Worm (Caenorhabditis elegans) whole organism, L1 larva: ENCODE data around the gene mrpl-35.
A peak's percentile ranks its signal among the peaks of the same experiment; 100 is the strongest.

Source experiments
- efl-1 ChIP-seq, 4 experiments: fragments of 150-350 bp; optimal IDR thresholded peaks in 3 of 4; peaks in 1 of 4; 1 replicate in 1 of 4; 2 replicates in 3 of 4; lab custom pipeline; 2014; ENCODE audit warnings: missing biosample characterization in 2 of 4, missing genetic modification characterization in 2 of 4, missing genetic modification reagents in 2 of 4
- fkh-8 ChIP-seq: sonication (generic microtip); optimal IDR thresholded peaks from 2 replicates; lab custom pipeline; 2016; ENCODE audit warnings: mild to moderate bottlenecking, missing genetic modification characterization, missing compliant biosample characterization
- hpl-2 ChIP-seq: fragments of 150-350 bp; optimal IDR thresholded peaks from 2 replicates; lab custom pipeline; 2014; ENCODE audit warnings: missing biosample characterization, missing genetic modification reagents, missing genetic modification characterization
- nhr-20 ChIP-seq: sonication (generic microtip); optimal IDR thresholded peaks from 2 replicates; lab custom pipeline; 2016; ENCODE audit warnings: mild to moderate bottlenecking, missing genetic modification characterization, missing compliant biosample characterization
- pax-3 ChIP-seq: fragments of 200-800 bp; sonication (Bioruptor generic); optimal IDR thresholded peaks from 2 replicates; lab custom pipeline; 2018; ENCODE audit warnings: mild to moderate bottlenecking, missing genetic modification characterization, moderate library complexity, missing compliant biosample characterization
- tbx-2 ChIP-seq: sonication (generic microtip); optimal IDR thresholded peaks from 2 replicates; lab custom pipeline; 2016; ENCODE audit warnings: missing genetic modification characterization, missing compliant biosample characterization

The mrpl-35 gene

ce11 chrIII:3560235-3560634, 50.2 kb downstream of the mrpl-35 start (continued):
- TF ChIP-seq nhr-20 (tag; lab: Kevin White, UChicago) (no peak), efl-1 (optimal IDR thresholded peaks at IDR 0.05; lab: Kevin White, UChicago) (peak in 1 of 2 experiments; percentile 20), efl-1 (GFP tag; optimal IDR thresholded peaks at IDR 0.05 in 1 of 2; lab: Kevin White, UChicago) (no peak), hpl-2 (no peak), tbx-2 (peak; percentile 36), fkh-8 (tag; lab: Kevin White, UChicago) (peak; percentile 19), pax-3 (tag; lab: Kevin White, UChicago) (no peak)
